Fruit fly (Drosophila melanogaster) whole organism, embryonic: ENCODE data around the gene BtbVII.

Experiments
- Atf6 ChIP-seq: fragments of 200-800 bp; sonication (Bioruptor generic); IDR thresholded peaks from 2 replicates; pipeline ENCODE4 v1.3.6; 2022; ENCODE audit warnings: missing biosample characterization, missing genetic modification characterization
- Awh ChIP-seq: fragments of 200-800 bp; sonication (Bioruptor generic); IDR thresholded peaks from 2 replicates; pipeline ENCODE4, ENCODE4 v1.3.6; 2022; ENCODE audit warnings: missing biosample characterization, missing genetic modification characterization
- CG10209 ChIP-seq: fragments of 200-800 bp; sonication (Bioruptor generic); optimal IDR thresholded peaks from 3 replicates; lab custom pipeline; 2017; ENCODE audit warnings: missing biosample characterization, mild to moderate bottlenecking, missing genetic modification characterization, missing genetic modification reagents
- CG10462 ChIP-seq: fragments of 200-800 bp; sonication (Bioruptor generic); optimal IDR thresholded peaks from 2 replicates; lab custom pipeline; 2016; ENCODE audit warnings: missing biosample characterization, missing genetic modification characterization
- CG12219 ChIP-seq: fragments of 200-800 bp; sonication (Bioruptor generic); optimal IDR thresholded peaks from 3 replicates; lab custom pipeline; 2018; ENCODE audit warnings: missing biosample characterization, mild to moderate bottlenecking, missing genetic modification characterization
- CG12769 ChIP-seq: fragments of 200-800 bp; sonication (Bioruptor generic); optimal IDR thresholded peaks from 2 replicates; lab custom pipeline; 2019; ENCODE audit warnings: missing biosample characterization, mild to moderate bottlenecking, missing genetic modification characterization, moderate library complexity
- CG13775 ChIP-seq: fragments of 200-800 bp; sonication (Bioruptor generic); optimal IDR thresholded peaks from 3 replicates; lab custom pipeline; 2017; ENCODE audit warnings: missing biosample characterization, mild to moderate bottlenecking, missing genetic modification characterization
- CG14860 ChIP-seq: fragments of 200-800 bp; sonication (Bioruptor generic); IDR thresholded peaks from 3 replicates; pipeline ENCODE4 v1.3.6; 2022; ENCODE audit warnings: missing biosample characterization, missing genetic modification characterization; ENCODE audit not compliant: partially characterized antibody
- CG15011 ChIP-seq: fragments of 200-800 bp; sonication (Bioruptor generic); optimal IDR thresholded peaks from 3 replicates; lab custom pipeline; 2018; ENCODE audit warnings: missing biosample characterization, mild to moderate bottlenecking, missing genetic modification characterization
- CG15601 ChIP-seq: fragments of 200-800 bp; sonication (Bioruptor generic); optimal IDR thresholded peaks from 3 replicates; lab custom pipeline; 2019; ENCODE audit warnings: missing biosample characterization, mild to moderate bottlenecking, missing genetic modification characterization, moderate library complexity
- CG18476 ChIP-seq: fragments of 200-800 bp; sonication (Bioruptor generic); optimal IDR thresholded peaks from 2 replicates; lab custom pipeline; 2016; ENCODE audit warnings: missing biosample characterization, mild to moderate bottlenecking, missing genetic modification characterization
- CG2120 ChIP-seq: fragments of 200-800 bp; sonication (Bioruptor generic); optimal IDR thresholded peaks from 3 replicates; lab custom pipeline; 2016; ENCODE audit warnings: missing biosample characterization, missing genetic modification characterization
- CG3995 ChIP-seq: fragments of 200-800 bp; sonication (Bioruptor generic); optimal IDR thresholded peaks from 3 replicates; lab custom pipeline; 2016; ENCODE audit warnings: missing biosample characterization, missing genetic modification characterization
- CG4707 ChIP-seq: fragments of 200-800 bp; sonication (Bioruptor generic); optimal IDR thresholded peaks from 2 replicates; lab custom pipeline; 2018; ENCODE audit warnings: missing biosample characterization, mild to moderate bottlenecking, missing genetic modification characterization, moderate library complexity
- CG6254 ChIP-seq: fragments of 200-800 bp; sonication (Bioruptor generic); optimal IDR thresholded peaks from 3 replicates; lab custom pipeline; 2017; ENCODE audit warnings: mild to moderate bottlenecking, missing biosample characterization, missing genetic modification reagents, missing genetic modification characterization
- CG7745 ChIP-seq: fragments of 200-800 bp; sonication (Bioruptor generic); optimal IDR thresholded peaks from 2 replicates; lab custom pipeline; 2018; ENCODE audit warnings: missing biosample characterization, mild to moderate bottlenecking, missing genetic modification characterization, moderate library complexity
- CG8765 ChIP-seq: fragments of 200-800 bp; sonication (Bioruptor generic); IDR thresholded peaks from 2 replicates; pipeline ENCODE4 v1.3.6; 2022; ENCODE audit warnings: missing biosample characterization, missing genetic modification characterization
- CG9727 ChIP-seq: fragments of 200-800 bp; sonication (Bioruptor generic); optimal IDR thresholded peaks from 3 replicates; lab custom pipeline; 2017; ENCODE audit warnings: missing biosample characterization, mild to moderate bottlenecking, missing genetic modification characterization
- CrebB ChIP-seq: fragments of 200-800 bp; sonication (Bioruptor generic); optimal IDR thresholded peaks from 3 replicates; lab custom pipeline; 2018; ENCODE audit warnings: missing biosample characterization, mild to moderate bottlenecking, missing genetic modification characterization
- D19A ChIP-seq: fragments of 200-800 bp; optimal IDR thresholded peaks from 3 replicates; lab custom pipeline; 2019; ENCODE audit warnings: missing biosample characterization, mild to moderate bottlenecking, missing genetic modification characterization, moderate library complexity
- Doc3 ChIP-seq: fragments of 200-800 bp; sonication (Bioruptor generic); IDR thresholded peaks from 3 replicates; pipeline ENCODE4 v1.3.6; 2022; ENCODE audit warnings: missing biosample characterization, missing genetic modification characterization; ENCODE audit not compliant: partially characterized antibody
- HHEX ChIP-seq: fragments of 200-800 bp; sonication (Bioruptor generic); optimal IDR thresholded peaks from 3 replicates; lab custom pipeline; 2017; ENCODE audit warnings: missing biosample characterization, mild to moderate bottlenecking, missing genetic modification characterization, missing genetic modification reagents
- HLH54F ChIP-seq: fragments of 200-800 bp; sonication (Bioruptor generic); optimal IDR thresholded peaks from 3 replicates; lab custom pipeline; 2016; ENCODE audit warnings: missing biosample characterization, missing genetic modification characterization
- NC2β ChIP-seq: fragments of 200-800 bp; sonication (Bioruptor generic); optimal IDR thresholded peaks from 2 replicates; lab custom pipeline; 2016; ENCODE audit warnings: missing biosample characterization, missing genetic modification characterization
- Nf-YB ChIP-seq: fragments of 200-800 bp; sonication (Bioruptor generic); optimal IDR thresholded peaks from 3 replicates; lab custom pipeline; 2019; ENCODE audit warnings: missing biosample characterization, mild to moderate bottlenecking, missing genetic modification characterization, moderate library complexity
- NfI ChIP-seq: fragments of 200-800 bp; sonication (Bioruptor generic); optimal IDR thresholded peaks from 3 replicates; lab custom pipeline; 2018; ENCODE audit warnings: missing biosample characterization, mild to moderate bottlenecking, missing genetic modification characterization, moderate library complexity
- Taf1 ChIP-seq: fragments of 200-800 bp; sonication (Bioruptor generic); IDR thresholded peaks from 2 replicates; pipeline ENCODE4 v1.3.6; 2022; ENCODE audit warnings: missing biosample characterization, missing genetic modification characterization
- Xbp1 ChIP-seq: fragments of 200-800 bp; sonication (Bioruptor generic); optimal IDR thresholded peaks from 3 replicates; lab custom pipeline; 2016; ENCODE audit warnings: missing biosample characterization, mild to moderate bottlenecking, missing genetic modification characterization
- ap ChIP-seq: fragments of 200-800 bp; sonication (Bioruptor generic); IDR thresholded peaks from 2 replicates; pipeline ENCODE4 v1.3.6; 2022; ENCODE audit warnings: missing biosample characterization, missing genetic modification characterization
- bcd ChIP-seq: fragments of 200-800 bp; sonication (Bioruptor generic); optimal IDR thresholded peaks from 2 replicates; lab custom pipeline; 2017; ENCODE audit warnings: missing biosample characterization, mild to moderate bottlenecking, missing genetic modification characterization
- caup ChIP-seq: fragments of 200-800 bp; sonication (Bioruptor generic); optimal IDR thresholded peaks from 3 replicates; lab custom pipeline; 2017; ENCODE audit warnings: missing biosample characterization, mild to moderate bottlenecking, missing genetic modification characterization, moderate library complexity; ENCODE audit not compliant: severe bottlenecking
- cwo ChIP-seq: fragments of 200-800 bp; sonication (Bioruptor generic); optimal IDR thresholded peaks from 3 replicates; lab custom pipeline; 2017; ENCODE audit warnings: missing biosample characterization, missing genetic modification characterization, mild to moderate bottlenecking, moderate library complexity, missing genetic modification reagents
- dpn ChIP-seq, 2 experiments: fragments of 200-800 bp; sonication (Bioruptor generic); optimal IDR thresholded peaks; 3 replicates each; lab custom pipeline; 2016; ENCODE audit warnings: missing biosample characterization in 2 of 2, missing genetic modification characterization in 2 of 2
- dysf ChIP-seq: fragments of 200-800 bp; sonication (Bioruptor generic); IDR thresholded peaks from 3 replicates; pipeline ENCODE4 v1.3.6; 2022; ENCODE audit warnings: missing biosample characterization, missing genetic modification characterization
- eyg ChIP-seq: fragments of 200-800 bp; sonication (Bioruptor generic); optimal IDR thresholded peaks from 3 replicates; lab custom pipeline; 2016; ENCODE audit warnings: missing biosample characterization, missing genetic modification characterization
- gcm ChIP-seq: fragments of 200-800 bp; sonication (Bioruptor generic); optimal IDR thresholded peaks from 2 replicates; lab custom pipeline; 2019; ENCODE audit warnings: missing biosample characterization, mild to moderate bottlenecking, missing genetic modification characterization, moderate library complexity
- grau ChIP-seq: fragments of 200-800 bp; optimal IDR thresholded peaks from 3 replicates; lab custom pipeline; 2019; ENCODE audit warnings: missing biosample characterization, mild to moderate bottlenecking, missing genetic modification characterization, moderate library complexity
- jing ChIP-seq: fragments of 200-800 bp; sonication (Bioruptor generic); optimal IDR thresholded peaks from 2 replicates; lab custom pipeline; 2018; ENCODE audit warnings: missing biosample characterization, mild to moderate bottlenecking, missing genetic modification characterization
- lbe ChIP-seq: fragments of 200-800 bp; sonication (Bioruptor generic); optimal IDR thresholded peaks from 2 replicates; lab custom pipeline; 2016; ENCODE audit warnings: missing biosample characterization, mild to moderate bottlenecking, missing genetic modification characterization
- lola ChIP-seq, 3 experiments: fragments of >200 bp in 2 of 3; fragments of 200-800 bp in 1 of 3; sonication (Bioruptor generic) in 1 of 3; optimal IDR thresholded peaks; 2 replicates each; lab custom pipeline; 2017 to 2019; ENCODE audit warnings: missing biosample characterization in 3 of 3, missing genetic modification characterization in 3 of 3, mild to moderate bottlenecking in 1 of 3, moderate library complexity in 1 of 3
- nerfin-2 ChIP-seq: fragments of 200-800 bp; sonication (Bioruptor generic); IDR thresholded peaks from 2 replicates; pipeline ENCODE4 v1.3.6; 2022; ENCODE audit warnings: missing biosample characterization, missing genetic modification characterization; ENCODE audit not compliant: partially characterized antibody
- p53 ChIP-seq: fragments of 200-800 bp; sonication (Bioruptor generic); optimal IDR thresholded peaks from 2 replicates; lab custom pipeline; 2016; ENCODE audit warnings: missing biosample characterization, missing genetic modification characterization
- phol ChIP-seq: fragments of 200-800 bp; sonication (Bioruptor generic); optimal IDR thresholded peaks from 3 replicates; lab custom pipeline; 2018; ENCODE audit warnings: missing biosample characterization, mild to moderate bottlenecking, missing genetic modification characterization, moderate library complexity
- row ChIP-seq: fragments of 200-800 bp; sonication (Bioruptor generic); IDR thresholded peaks from 3 replicates; pipeline ENCODE4 v1.3.6; 2022; ENCODE audit warnings: missing biosample characterization, missing genetic modification characterization
- sens-2 ChIP-seq: fragments of 200-800 bp; sonication (Bioruptor generic); IDR thresholded peaks from 2 replicates; pipeline ENCODE4 v1.3.6; 2022; ENCODE audit warnings: missing biosample characterization, missing genetic modification characterization
- twi ChIP-seq: fragments of 200-800 bp; optimal IDR thresholded peaks from 2 replicates; lab custom pipeline; 2019; ENCODE audit warnings: missing biosample characterization, mild to moderate bottlenecking, missing genetic modification characterization, moderate library complexity
- zfh1 ChIP-seq: fragments of 200-800 bp; sonication (Bioruptor generic); IDR thresholded peaks from 3 replicates; pipeline ENCODE4 v1.3.6; 2022; ENCODE audit warnings: missing biosample characterization, missing genetic modification characterization

BtbVII gene

DNA sequence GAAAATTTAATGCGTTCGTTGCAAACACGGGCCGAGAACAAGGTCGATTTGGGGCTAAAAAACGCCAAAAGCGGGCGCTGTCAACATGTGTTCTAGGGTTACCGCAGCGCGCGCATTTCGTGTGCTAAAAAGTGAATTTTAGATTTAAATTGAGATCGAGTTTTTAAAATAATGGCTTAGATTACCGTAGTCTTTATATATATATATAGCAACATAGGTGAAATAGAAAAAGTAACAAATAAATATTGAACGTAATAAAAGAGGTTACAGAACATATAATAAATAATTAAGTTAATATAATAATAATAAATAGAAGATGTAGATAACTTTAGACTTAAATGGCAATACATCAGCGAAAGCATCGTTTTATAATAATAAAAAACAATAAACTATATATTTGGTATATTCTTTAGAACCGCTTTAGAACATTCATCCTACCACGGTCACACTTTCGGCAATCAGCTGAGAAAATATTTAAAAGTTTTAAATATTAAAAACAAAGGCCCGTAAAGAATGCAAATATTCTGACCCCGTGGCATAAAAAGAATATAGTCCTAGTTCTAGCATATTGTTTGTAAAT is 5.0 kb upstream of the BtbVII start, which contains the start of the genes CG11537 and Alg2 (continued):
- TF ChIP-seq cwo (no peak), dysf (GFP tag; lab: Robert Waterston, UW) (peak; percentile 27; the same call in 1 of the 3 replicates), Nf-YB (GFP tag; lab: Kevin White, UChicago) (peak; percentile 33), twi (peak; percentile 73), HHEX (peak; percentile 12), NfI (GFP tag; lab: Kevin White, UChicago) (peak; percentile 4), CG10209 (GFP tag; lab: Kevin White, UChicago) (peak; percentile 34), CG18476 (peak; percentile 12), CG15601 (peak; percentile 32), grau (tag; lab: Kevin White, UChicago) (peak; percentile 44), Atf6 (GFP tag; lab: Robert Waterston, UW) (0 out of 2 replicates have a peak, but pooled peaks have one; percentile 32), phol (tag; lab: Kevin White, UChicago) (peak; percentile 44), D19A (tag; lab: Kevin White, UChicago) (peak; percentile 21), CG2120 (GFP tag; lab: Kevin White, UChicago) (peak; percentile 36), CG13775 (peak; percentile 25), Xbp1 (GFP tag; lab: Kevin White, UChicago) (peak; percentile 34), CG4707 (GFP tag; lab: Kevin White, UChicago) (no peak), Awh (GFP tag; lab: Robert Waterston, UW) (no peak), bcd (GFP tag; lab: Kevin White, UChicago) (peak; percentile 15), CrebB (tag; lab: Kevin White, UChicago) (no peak), caup (GFP tag; lab: Kevin White, UChicago) (peak; percentile 42), CG9727 (GFP tag; lab: Kevin White, UChicago) (peak; percentile 39), row (GFP tag; lab: Robert Waterston, UW) (peak; percentile 62; the same call in 2 of the 3 replicates), NC2β (GFP tag; lab: Kevin White, UChicago) (no peak)

DNA sequence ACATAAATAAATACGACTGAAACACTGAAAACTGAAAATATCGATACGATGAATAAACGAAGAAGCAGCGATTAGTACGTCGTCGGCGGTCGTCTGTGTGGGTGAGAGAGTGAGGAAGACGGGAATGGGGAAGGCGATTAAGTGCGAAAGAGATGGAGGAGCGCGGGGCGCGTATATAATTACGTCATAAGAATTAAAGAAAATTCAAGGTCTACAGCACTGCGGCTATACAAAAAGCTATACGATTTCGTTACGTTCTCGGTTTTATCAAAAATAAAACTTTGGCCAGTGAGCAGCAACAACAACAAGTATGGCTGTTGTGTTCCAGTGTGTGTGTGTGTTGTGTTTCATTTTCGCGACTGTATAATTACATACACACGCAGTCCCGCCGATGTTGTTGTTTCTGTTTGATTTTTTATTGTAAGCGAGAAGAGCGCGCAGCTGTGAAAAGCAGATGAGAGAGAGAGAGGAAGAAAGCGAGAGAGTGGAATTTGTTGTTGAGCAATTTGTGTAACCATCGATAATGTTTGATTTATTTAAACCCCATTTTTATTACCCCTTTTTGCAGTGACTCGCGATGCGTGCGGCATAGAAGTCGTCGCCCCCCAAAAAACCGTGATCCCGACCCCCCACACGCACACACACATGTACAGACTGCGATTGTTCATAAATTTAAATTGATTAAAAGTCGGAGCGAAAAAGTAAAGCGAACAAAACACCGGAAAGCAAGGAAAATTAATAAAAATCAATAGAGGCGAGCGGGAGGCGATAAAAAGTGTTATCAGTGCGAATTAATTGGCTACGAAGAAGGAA is 820 bp downstream of the BtbVII start:
- TF ChIP-seq lola (GFP tag; optimal IDR thresholded peaks at IDR 0.05; lab: Kevin White, UChicago) = no peak
- TF ChIP-seq lbe (GFP tag; lab: Kevin White, UChicago) = no peak
- no peak for TF ChIP-seq dpn (GFP tag; optimal IDR thresholded peaks at IDR 0.05; lab: Kevin White, UChicago)
- TF ChIP-seq CG12769 (tag; lab: Kevin White, UChicago) = no peak
- no peak for TF ChIP-seq ap
- TF ChIP-seq CG3995 (GFP tag; lab: Kevin White, UChicago) = peak; percentile 38
- no peak for TF ChIP-seq CG14860
- TF ChIP-seq eyg (GFP tag; lab: Kevin White, UChicago) = peak; percentile 1
- TF ChIP-seq CG7745 = no peak
- TF ChIP-seq gcm = no peak
- 0 out of 2 replicates have a peak, but pooled peaks have one; percentile 25 for TF ChIP-seq nerfin-2
- no peak for TF ChIP-seq p53
- TF ChIP-seq NC2β (GFP tag; lab: Kevin White, UChicago) = no peak
- TF ChIP-seq sens-2 (GFP tag; lab: Robert Waterston, UW) = no peak
- TF ChIP-seq CG15011 (GFP tag; lab: Kevin White, UChicago) = no peak
- TF ChIP-seq zfh1 = 0 out of 3 replicates have a peak, but pooled peaks have one; percentile 32
- TF ChIP-seq CG12219 = no peak
- TF ChIP-seq CG8765 = no peak
- TF ChIP-seq HLH54F (GFP tag; lab: Kevin White, UChicago) = no peak
- no peak for TF ChIP-seq Doc3 (GFP tag; lab: Robert Waterston, UW)
- no peak for TF ChIP-seq Taf1
- no peak for TF ChIP-seq CG10462 (GFP tag; lab: Kevin White, UChicago)
- no peak for TF ChIP-seq jing (GFP tag; lab: Kevin White, UChicago)
- TF ChIP-seq CG6254 (GFP tag; lab: Kevin White, UChicago) = no peak
